Worm (Caenorhabditis elegans): ENCODE data around the gene srz-18.

srz-18 gene

ce11 chrV:20603014-20603413, 23.5 kb upstream of the srz-18 start, which contains the start of gene ttr-11:
Gene ttr-11 (plus strand): TSS chrV:20603314.
- TF ChIP-seq mls-2 (tag; optimal IDR thresholded peaks at IDR 0.05) (no peak), flh-1 (GFP tag; optimal IDR thresholded peaks at IDR 0.05) (no peak), cnd-1 (tag; optimal IDR thresholded peaks at IDR 0.05) (no peak), zip-8 (tag; optimal IDR thresholded peaks at IDR 0.05) (no peak), hlh-1 (tag; optimal IDR thresholded peaks at IDR 0.05) (no peak), blmp-1 (tag; optimal IDR thresholded peaks at IDR 0.05) (no peak), nhr-28 (tag; optimal IDR thresholded peaks at IDR 0.05) (no peak), ceh-83 (GFP tag; optimal IDR thresholded peaks at IDR 0.05) (no peak), drap-1 (GFP tag; optimal IDR thresholded peaks at IDR 0.05) (no peak), nhr-12 (tag; optimal IDR thresholded peaks at IDR 0.05) (no peak)

ce11 chrV:20604606-20605155, 21.8 kb upstream of the srz-18 start, which contains the start of gene ttr-57:
Gene ttr-57 (plus strand): TSS chrV:20605105.
- TF ChIP-seq tbx-8 (GFP tag; optimal IDR thresholded peaks at IDR 0.05): no peak
- no peak for TF ChIP-seq hlh-1 (tag; optimal IDR thresholded peaks at IDR 0.05)
- no peak for TF ChIP-seq nhr-28 (tag; optimal IDR thresholded peaks at IDR 0.05)
- TF ChIP-seq flh-1 (GFP tag; optimal IDR thresholded peaks at IDR 0.05): no peak
- no peak for TF ChIP-seq mab-5 (tag; optimal IDR thresholded peaks at IDR 0.05)

- TF ChIP-seq sptf-1 (tag; optimal IDR thresholded peaks at IDR 0.05): peak; percentile 56
Measured at ce11 chrV:20605812-20606211, 20.7 kb upstream of the srz-18 start.

- TF ChIP-seq nhr-28 (tag; optimal IDR thresholded peaks at IDR 0.05) (no peak), snpc-4 (tag; optimal IDR thresholded peaks at IDR 0.05) (no peak), zip-8 (tag; optimal IDR thresholded peaks at IDR 0.05) (no peak), nhr-237 (tag; optimal IDR thresholded peaks at IDR 0.05) (no peak), ceh-39 (tag; optimal IDR thresholded peaks at IDR 0.05) (no peak), ceh-83 (GFP tag; optimal IDR thresholded peaks at IDR 0.05) (no peak), tbx-8 (GFP tag; optimal IDR thresholded peaks at IDR 0.05) (no peak), cnd-1 (tag; optimal IDR thresholded peaks at IDR 0.05) (no peak), blmp-1 (tag; optimal IDR thresholded peaks at IDR 0.05) (no peak), nhr-12 (tag; optimal IDR thresholded peaks at IDR 0.05) (no peak), ces-1 (GFP tag; optimal IDR thresholded peaks at IDR 0.05) (no peak), unc-39 (tag; optimal IDR thresholded peaks at IDR 0.05) (no peak), elt-1 (tag; optimal IDR thresholded peaks at IDR 0.05; ENCODE audit: borderline replicate concordance, insufficient read depth) (no peak)
Measured at ce11 chrV:20606617-20607016, 19.9 kb upstream of the srz-18 start, which contains the start of gene F46B3.23. Gene F46B3.23 (minus strand): TSS chrV:20606717.

DNA sequence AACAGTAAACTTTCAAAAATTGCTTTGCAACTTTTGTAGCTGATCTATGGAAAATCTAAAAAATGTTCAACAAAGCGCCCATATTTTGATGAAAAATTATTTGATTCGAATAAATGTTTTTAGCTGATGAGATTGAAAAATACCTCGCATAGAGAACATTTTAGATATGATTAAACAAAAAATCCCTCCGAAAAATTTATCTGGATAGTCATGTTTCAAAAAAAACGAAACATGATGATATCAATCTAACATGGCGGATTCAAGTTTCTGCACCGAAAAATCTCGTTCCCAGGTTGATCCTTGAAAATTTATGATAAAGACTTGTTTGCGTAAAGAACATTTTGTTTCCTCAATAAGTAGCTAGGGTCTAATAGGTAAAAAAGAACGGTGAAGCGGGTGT, 17.8 kb upstream of the srz-18 start, which contains the start of gene ttr-12:
Gene ttr-12 (minus strand): TSS at position 101 of the 400 bp plus-strand sequence.
- no peak for TF ChIP-seq ceh-83 (GFP tag; optimal IDR thresholded peaks at IDR 0.05)
- no peak for TF ChIP-seq lsy-2 (tag; optimal IDR thresholded peaks at IDR 0.05)
- no peak for TF ChIP-seq nhr-12 (tag; optimal IDR thresholded peaks at IDR 0.05)
- TF ChIP-seq elt-3 (tag; optimal IDR thresholded peaks at IDR 0.05): no peak
- no peak for TF ChIP-seq cnd-1 (tag; optimal IDR thresholded peaks at IDR 0.05)
- no peak for TF ChIP-seq nhr-28 (tag; optimal IDR thresholded peaks at IDR 0.05)
- TF ChIP-seq ceh-39 (tag; optimal IDR thresholded peaks at IDR 0.05): no peak
- TF ChIP-seq snpc-4 (tag; optimal IDR thresholded peaks at IDR 0.05): no peak
- TF ChIP-seq unc-62 (GFP tag; optimal IDR thresholded peaks at IDR 0.05): no peak
- no peak for TF ChIP-seq mls-2 (tag; optimal IDR thresholded peaks at IDR 0.05)
- TF ChIP-seq ztf-11 (tag; optimal IDR thresholded peaks at IDR 0.05): no peak
- TF ChIP-seq M03D4.4 (tag; optimal IDR thresholded peaks at IDR 0.05): no peak
- TF ChIP-seq tbx-8 (GFP tag; optimal IDR thresholded peaks at IDR 0.05): no peak
- no peak for TF ChIP-seq hlh-1 (tag; optimal IDR thresholded peaks at IDR 0.05)
- no peak for TF ChIP-seq mab-5 (tag; optimal IDR thresholded peaks at IDR 0.05)

ce11 chrV:20609494-20609893, 17.0 kb upstream of the srz-18 start, which contains the start of gene grd-2:
Gene grd-2 (plus strand): TSS chrV:20609794.
- TF ChIP-seq snpc-4 (tag; optimal IDR thresholded peaks at IDR 0.05) (no peak), sem-2 (GFP tag; optimal IDR thresholded peaks at IDR 0.05) (no peak), sptf-1 (tag; optimal IDR thresholded peaks at IDR 0.05) (no peak), ham-2 (GFP tag; optimal IDR thresholded peaks at IDR 0.05) (no peak), unc-62 (GFP tag; optimal IDR thresholded peaks at IDR 0.05) (no peak), ceh-39 (tag; optimal IDR thresholded peaks at IDR 0.05) (no peak), elt-1 (tag; optimal IDR thresholded peaks at IDR 0.05; ENCODE audit: borderline replicate concordance, insufficient read depth) (no peak), blmp-1 (tag; optimal IDR thresholded peaks at IDR 0.05) (no peak), zip-8 (tag; optimal IDR thresholded peaks at IDR 0.05) (no peak), cnd-1 (tag; optimal IDR thresholded peaks at IDR 0.05) (no peak), lin-32 (GFP tag; optimal IDR thresholded peaks at IDR 0.05) (no peak), nhr-76 (tag; optimal IDR thresholded peaks at IDR 0.05) (no peak), nhr-28 (tag; optimal IDR thresholded peaks at IDR 0.05) (no peak), M03D4.4 (tag; optimal IDR thresholded peaks at IDR 0.05) (no peak), pha-4 (tag; optimal IDR thresholded peaks at IDR 0.05) (no peak), nhr-237 (tag; optimal IDR thresholded peaks at IDR 0.05) (no peak), ceh-83 (GFP tag; optimal IDR thresholded peaks at IDR 0.05) (no peak)

Measured in whole organism, mixed stage, embryonic.